Worm (Caenorhabditis elegans): Measurements from ENCODE around the gene F11C7.7.

F11C7.7 gene

ce11 chrX:17375877-17376276 lies 22.5 kb upstream of the F11C7.7 start:
- TF ChIP-seq Y55F3AM.14 (GFP tag; optimal IDR thresholded peaks at IDR 0.05) (no peak), fos-1 (tag; optimal IDR thresholded peaks at IDR 0.05) (peak; percentile 16), sma-3 (GFP tag; optimal IDR thresholded peaks at IDR 0.05) (no peak), ztf-4 (tag; optimal IDR thresholded peaks at IDR 0.05) (no peak), nhr-21 (tag; optimal IDR thresholded peaks at IDR 0.05) (no peak)

- TF ChIP-seq fos-1 (tag; optimal IDR thresholded peaks at IDR 0.05) (peak; percentile 38), lin-13 (GFP tag; optimal IDR thresholded peaks at IDR 0.05) (no peak), elt-1 (tag; optimal IDR thresholded peaks at IDR 0.05) (no peak)
Observed at ce11 chrX:17378996-17379395, 19.4 kb upstream of the F11C7.7 start.

- TF ChIP-seq aly-2 (tag; optimal IDR thresholded peaks at IDR 0.05): no peak
- TF ChIP-seq nhr-6 (tag; optimal IDR thresholded peaks at IDR 0.05): no peak
- no peak for TF ChIP-seq lsy-2 (tag; optimal IDR thresholded peaks at IDR 0.05)
- no peak for TF ChIP-seq alr-1 (tag; optimal IDR thresholded peaks at IDR 0.05)
- TF ChIP-seq ztf-4 (tag; optimal IDR thresholded peaks at IDR 0.05): no peak
- TF ChIP-seq zag-1 (tag; optimal IDR thresholded peaks at IDR 0.05): no peak
- TF ChIP-seq snpc-4 (tag; optimal IDR thresholded peaks at IDR 0.05): no peak
Observed at ce11 chrX:17379675-17380074, 18.7 kb upstream of the F11C7.7 start, which contains the start of gene F10D7.10. F10D7.10 (minus strand) TSS chrX:17379775.

- no peak for TF ChIP-seq sma-9 (GFP tag; optimal IDR thresholded peaks at IDR 0.05)
- no peak for TF ChIP-seq sma-9 (tag; optimal IDR thresholded peaks at IDR 0.05)
- no peak for TF ChIP-seq R02D3.7 (tag; optimal IDR thresholded peaks at IDR 0.05)
- no peak for TF ChIP-seq fos-1 (tag; optimal IDR thresholded peaks at IDR 0.05)
- TF ChIP-seq alr-1 (tag; optimal IDR thresholded peaks at IDR 0.05): no peak
- TF ChIP-seq mab-5 (tag; optimal IDR thresholded peaks at IDR 0.05): no peak
- TF ChIP-seq nhr-77 (tag; optimal IDR thresholded peaks at IDR 0.05): no peak
- TF ChIP-seq elt-1 (tag; optimal IDR thresholded peaks at IDR 0.05): no peak
- TF ChIP-seq ceh-16 (tag; optimal IDR thresholded peaks at IDR 0.05): no peak
- TF ChIP-seq C34F6.9 (tag; optimal IDR thresholded peaks at IDR 0.05): no peak
- TF ChIP-seq blmp-1 (tag; optimal IDR thresholded peaks at IDR 0.05; ENCODE audit: insufficient read depth): no peak
- TF ChIP-seq egl-27 (tag; optimal IDR thresholded peaks at IDR 0.05): no peak
- TF ChIP-seq ztf-4 (tag; optimal IDR thresholded peaks at IDR 0.05): no peak
- no peak for TF ChIP-seq nhr-6 (tag; optimal IDR thresholded peaks at IDR 0.05)
- TF ChIP-seq nhr-129 (tag; optimal IDR thresholded peaks at IDR 0.05): no peak
- no peak for TF ChIP-seq unc-62 (GFP tag; optimal IDR thresholded peaks at IDR 0.05)
- TF ChIP-seq nhr-21 (tag; optimal IDR thresholded peaks at IDR 0.05): no peak
Observed at ce11 chrX:17381975-17382374, 16.4 kb upstream of the F11C7.7 start, which contains the start of gene F10D7.4. F10D7.4 (minus strand) TSS chrX:17382075.

- no peak for TF ChIP-seq C34F6.9 (tag; optimal IDR thresholded peaks at IDR 0.05)
- TF ChIP-seq aly-2 (tag; optimal IDR thresholded peaks at IDR 0.05): no peak
- no peak for TF ChIP-seq Y55F3AM.14 (GFP tag; optimal IDR thresholded peaks at IDR 0.05)
- no peak for TF ChIP-seq nhr-77 (tag; optimal IDR thresholded peaks at IDR 0.05)
- no peak for TF ChIP-seq egl-27 (tag; optimal IDR thresholded peaks at IDR 0.05)
- no peak for TF ChIP-seq ama-1 (optimal IDR thresholded peaks at IDR 0.05)
- TF ChIP-seq skn-1 (tag; optimal IDR thresholded peaks at IDR 0.05): no peak
- no peak for TF ChIP-seq lsy-2 (tag; optimal IDR thresholded peaks at IDR 0.05)
- no peak for TF ChIP-seq nhr-10 (tag; optimal IDR thresholded peaks at IDR 0.05)
Observed at ce11 chrX:17384343-17384742, 14.1 kb upstream of the F11C7.7 start.

ce11 chrX:17385102-17385501 lies 13.3 kb upstream of the F11C7.7 start:
- TF ChIP-seq ama-1 (optimal IDR thresholded peaks at IDR 0.05) (no peak), nhr-129 (tag; optimal IDR thresholded peaks at IDR 0.05) (peak; percentile 83)

- TF ChIP-seq lin-13 (GFP tag; optimal IDR thresholded peaks at IDR 0.05) (no peak), mbf-1 (tag; optimal IDR thresholded peaks at IDR 0.05) (no peak), sma-9 (GFP tag; optimal IDR thresholded peaks at IDR 0.05) (no peak), sma-9 (tag; optimal IDR thresholded peaks at IDR 0.05) (no peak), zag-1 (tag; optimal IDR thresholded peaks at IDR 0.05) (no peak), ama-1 (optimal IDR thresholded peaks at IDR 0.05) (no peak), snpc-4 (tag; optimal IDR thresholded peaks at IDR 0.05) (no peak), ztf-4 (tag; optimal IDR thresholded peaks at IDR 0.05) (no peak), ztf-1 (GFP tag; conservative IDR thresholded peaks at IDR 0.05) (no peak), blmp-1 (tag; optimal IDR thresholded peaks at IDR 0.05; ENCODE audit: insufficient read depth) (no peak), aly-2 (tag; optimal IDR thresholded peaks at IDR 0.05) (no peak), ceh-16 (tag; optimal IDR thresholded peaks at IDR 0.05) (no peak)
Observed at ce11 chrX:17386130-17386529, 12.3 kb upstream of the F11C7.7 start.

Measured in whole organism, L2 larva.